Worm (Caenorhabditis elegans) whole organism, young adult: Measurements from ENCODE around the gene ogt-1.

Source experiments
- B0336.3 ChIP-seq: fragments of 200-800 bp; sonication (Bioruptor generic); IDR thresholded peaks from 2 replicates; pipeline ENCODE4 v1.3.6; 2022; ENCODE audit warnings: missing genetic modification characterization, missing compliant biosample characterization
- D2030.7 ChIP-seq: fragments of 200-800 bp; sonication (Bioruptor generic); IDR thresholded peaks from 2 replicates; pipeline ENCODE4 v1.3.6; 2022; ENCODE audit warnings: missing genetic modification reagents, missing genetic modification characterization, missing compliant biosample characterization
- F10E7.11 ChIP-seq: sonication (generic microtip); optimal IDR thresholded peaks from 2 replicates; lab custom pipeline; 2017; ENCODE audit warnings: mild to moderate bottlenecking, missing genetic modification characterization, moderate library complexity, missing compliant biosample characterization
- F33H1.4 ChIP-seq: fragments of 200-800 bp; sonication (Bioruptor generic); IDR thresholded peaks from 2 replicates; pipeline ENCODE4 v1.3.6; 2022; ENCODE audit warnings: missing genetic modification reagents, missing genetic modification characterization, missing compliant biosample characterization
- F37B4.10 ChIP-seq: fragments of 200-800 bp; sonication (Bioruptor generic); IDR thresholded peaks from 2 replicates; pipeline ENCODE4 v1.3.6; 2022; ENCODE audit warnings: missing genetic modification characterization, missing compliant biosample characterization
- F49E8.2 ChIP-seq: sonication (generic microtip); optimal IDR thresholded peaks from 3 replicates; lab custom pipeline; 2017; ENCODE audit warnings: missing genetic modification characterization, mild to moderate bottlenecking, missing compliant biosample characterization, antibody characterized with exemption, moderate library complexity; ENCODE audit not compliant: insufficient read depth
- K11D2.4 ChIP-seq: fragments of 200-800 bp; sonication (Bioruptor generic); IDR thresholded peaks from 2 replicates; pipeline ENCODE4 v1.3.6; 2022; ENCODE audit warnings: missing genetic modification reagents, missing genetic modification characterization, missing compliant biosample characterization
- K12H6.12 ChIP-seq: fragments of 200-800 bp; sonication (Bioruptor generic); optimal IDR thresholded peaks from 2 replicates; lab custom pipeline; 2018; ENCODE audit warnings: mild to moderate bottlenecking, missing genetic modification characterization, missing compliant biosample characterization
- T07F8.4 ChIP-seq: sonication (generic microtip); optimal IDR thresholded peaks from 2 replicates; lab custom pipeline; 2016; ENCODE audit warnings: mild to moderate bottlenecking, missing genetic modification characterization, moderate library complexity, missing compliant biosample characterization
- ama-1 ChIP-seq, 3 experiments: fragments of 150-350 bp in 1 of 3; sonication (generic microtip) in 2 of 3; optimal IDR thresholded peaks; 2 replicates each; lab custom pipeline; 2014 to 2018; ENCODE audit warnings: missing biosample characterization in 2 of 3, missing genetic modification characterization in 2 of 3, missing genetic modification reagents in 2 of 3
- attf-3 ChIP-seq: fragments of 200-800 bp; sonication (Bioruptor generic); conservative IDR thresholded peaks from 2 replicates; pipeline ENCODE4 v1.3.6; 2022; ENCODE audit warnings: missing genetic modification reagents, missing genetic modification characterization, missing compliant biosample characterization
- attf-5 ChIP-seq: fragments of 200-800 bp; sonication (Bioruptor generic); optimal IDR thresholded peaks from 2 replicates; lab custom pipeline; 2018; ENCODE audit warnings: mild to moderate bottlenecking, missing genetic modification characterization, missing compliant biosample characterization
- ccch-3 ChIP-seq: fragments of 200-800 bp; sonication (Bioruptor generic); optimal IDR thresholded peaks from 2 replicates; lab custom pipeline; 2018; ENCODE audit warnings: mild to moderate bottlenecking, missing genetic modification characterization, missing compliant biosample characterization
- cebp-1 ChIP-seq, 2 experiments: fragments of 200-800 bp in 1 of 2; sonication (Bioruptor generic) in 1 of 2; sonication (generic microtip) in 1 of 2; IDR thresholded peaks in 1 of 2; optimal IDR thresholded peaks in 1 of 2; 2 replicates each; pipeline versions ENCODE4 v1.3.6 to Lab custom; 2017 to 2022; ENCODE audit warnings: missing compliant biosample characterization in 2 of 2, missing genetic modification characterization in 2 of 2, mild to moderate bottlenecking in 1 of 2, missing genetic modification reagents in 1 of 2, moderate library complexity in 1 of 2
- ceh-100 ChIP-seq: fragments of 200-800 bp; sonication (Bioruptor generic); IDR thresholded peaks from 2 replicates; pipeline ENCODE4 v1.3.6; 2022; ENCODE audit warnings: missing genetic modification reagents, missing genetic modification characterization, missing compliant biosample characterization
- ceh-27 ChIP-seq: fragments of 200-800 bp; sonication (Bioruptor generic); optimal IDR thresholded peaks from 2 replicates; lab custom pipeline; 2018; ENCODE audit warnings: mild to moderate bottlenecking, missing genetic modification characterization, moderate library complexity, missing compliant biosample characterization
- ceh-40 ChIP-seq: fragments of 200-800 bp; sonication (Bioruptor generic); IDR thresholded peaks from 2 replicates; pipeline ENCODE4 v1.3.6; 2022; ENCODE audit warnings: missing genetic modification characterization, missing compliant biosample characterization
- ceh-91 ChIP-seq: fragments of 200-800 bp; sonication (Bioruptor generic); IDR thresholded peaks from 2 replicates; pipeline ENCODE4 v1.3.6; 2022; ENCODE audit warnings: missing genetic modification reagents, missing genetic modification characterization, missing compliant biosample characterization
- chd-7 ChIP-seq: sonication (generic microtip); optimal IDR thresholded peaks from 2 replicates; lab custom pipeline; 2016; ENCODE audit warnings: mild to moderate bottlenecking, missing genetic modification characterization, moderate library complexity, missing compliant biosample characterization
- dpl-1 ChIP-seq: fragments of 150-350 bp; optimal IDR thresholded peaks from 2 replicates; lab custom pipeline; 2014; ENCODE audit warnings: missing biosample characterization, missing genetic modification reagents, missing genetic modification characterization
- egl-44 ChIP-seq: fragments of 200-800 bp; sonication (Bioruptor generic); IDR thresholded peaks from 2 replicates; pipeline ENCODE4 v1.3.6; 2022; ENCODE audit warnings: missing genetic modification reagents, missing genetic modification characterization, missing compliant biosample characterization
- ekl-4 ChIP-seq: fragments of 200-800 bp; sonication (Bioruptor generic); IDR thresholded peaks from 2 replicates; pipeline ENCODE4 v1.3.6; 2022; ENCODE audit warnings: missing genetic modification reagents, missing genetic modification characterization, missing compliant biosample characterization
- him-1 ChIP-seq: sonication (generic microtip); optimal IDR thresholded peaks from 2 replicates; lab custom pipeline; 2016; ENCODE audit warnings: missing genotype, missing genetic modification reagents, missing genetic modification characterization, missing compliant biosample characterization
- hsf-1 ChIP-seq: fragments of 200-800 bp; sonication (Bioruptor generic); IDR thresholded peaks from 2 replicates; pipeline ENCODE4 v1.3.6; 2022; ENCODE audit warnings: missing genetic modification reagents, missing genetic modification characterization, missing compliant biosample characterization
- let-526 ChIP-seq: fragments of 200-800 bp; sonication (Bioruptor generic); IDR thresholded peaks from 2 replicates; pipeline ENCODE4 v1.3.6; 2022; ENCODE audit warnings: missing genetic modification reagents, missing genetic modification characterization, missing compliant biosample characterization
- let-607 ChIP-seq, 2 experiments: fragments of 200-800 bp in 1 of 2; sonication (Bioruptor generic) in 1 of 2; sonication (generic microtip) in 1 of 2; optimal IDR thresholded peaks; 2 replicates each; lab custom pipeline; 2016 to 2018; ENCODE audit warnings: mild to moderate bottlenecking in 2 of 2, missing compliant biosample characterization in 2 of 2, missing genetic modification characterization in 2 of 2, moderate library complexity in 2 of 2, missing genotype in 1 of 2
- lin-26 ChIP-seq: fragments of 200-800 bp; sonication (Bioruptor generic); IDR thresholded peaks from 2 replicates; pipeline ENCODE4 v1.3.6; 2022; ENCODE audit warnings: missing genetic modification reagents, missing genetic modification characterization, missing compliant biosample characterization
- lin-40 ChIP-seq: sonication (generic microtip); optimal IDR thresholded peaks from 2 replicates; lab custom pipeline; 2016; ENCODE audit warnings: missing genetic modification characterization, mild to moderate bottlenecking, missing compliant biosample characterization, missing genotype, missing genetic modification reagents
- lir-1 ChIP-seq: fragments of 200-800 bp; sonication (Bioruptor generic); conservative IDR thresholded peaks from 2 replicates; pipeline ENCODE4 v1.3.6; 2022; ENCODE audit warnings: missing genetic modification reagents, missing genetic modification characterization, missing compliant biosample characterization
- madf-10 ChIP-seq: sonication (generic microtip); optimal IDR thresholded peaks from 2 replicates; lab custom pipeline; 2016; ENCODE audit warnings: mild to moderate bottlenecking, missing genetic modification characterization, missing compliant biosample characterization
- madf-8 ChIP-seq: fragments of 200-800 bp; sonication (Bioruptor generic); conservative IDR thresholded peaks from 2 replicates; pipeline ENCODE4 v1.3.6; 2022; ENCODE audit warnings: missing genetic modification reagents, missing genetic modification characterization, missing compliant biosample characterization
- mcd-1 ChIP-seq: fragments of 200-800 bp; sonication (Bioruptor generic); IDR thresholded peaks from 2 replicates; pipeline ENCODE4 v1.3.6; 2022; ENCODE audit warnings: missing genetic modification reagents, missing genetic modification characterization, missing compliant biosample characterization
- mes-4 ChIP-seq: sonication (generic microtip); optimal IDR thresholded peaks from 2 replicates; lab custom pipeline; 2016; ENCODE audit warnings: missing genotype, missing genetic modification characterization, missing compliant biosample characterization
- nfyb-1 ChIP-seq: fragments of 200-800 bp; sonication (Bioruptor generic); IDR thresholded peaks from 2 replicates; pipeline ENCODE4 v1.3.6; 2022; ENCODE audit warnings: missing genetic modification reagents, missing genetic modification characterization, missing compliant biosample characterization
- nhr-179 ChIP-seq: sonication (generic microtip); optimal IDR thresholded peaks from 2 replicates; lab custom pipeline; 2016; ENCODE audit warnings: mild to moderate bottlenecking, missing genetic modification characterization, missing compliant biosample characterization
- pbrm-1 ChIP-seq: fragments of 200-800 bp; sonication (Bioruptor generic); IDR thresholded peaks from 2 replicates; pipeline ENCODE4 v1.3.6; 2022; ENCODE audit warnings: missing genetic modification reagents, missing genetic modification characterization, missing compliant biosample characterization
- pha-4 ChIP-seq: fragments of 150-350 bp; sonication (generic microtip); optimal IDR thresholded peaks from 2 replicates; lab custom pipeline; 2014; ENCODE audit warnings: missing biosample characterization, missing genetic modification reagents, missing genetic modification characterization
- rcor-1 ChIP-seq: fragments of 200-800 bp; sonication (Bioruptor generic); IDR thresholded peaks from 2 replicates; pipeline ENCODE4 v1.3.6; 2022; ENCODE audit warnings: missing genetic modification reagents, missing genetic modification characterization, missing compliant biosample characterization
- rpc-1 ChIP-seq, 2 experiments: fragments of 150-350 bp in 1 of 2; sonication (generic microtip) in 1 of 2; optimal IDR thresholded peaks; 2 replicates each; lab custom pipeline; 2014 to 2018; ENCODE audit warnings: missing biosample characterization in 1 of 2, missing genetic modification characterization in 1 of 2, missing genetic modification reagents in 1 of 2, missing genotype in 1 of 2
- unc-130 ChIP-seq: sonication (generic microtip); optimal IDR thresholded peaks from 2 replicates; lab custom pipeline; 2016; ENCODE audit warnings: missing genetic modification reagents, missing genetic modification characterization, missing compliant biosample characterization
- zim-3 ChIP-seq: sonication (generic microtip); optimal IDR thresholded peaks from 2 replicates; lab custom pipeline; 2017; ENCODE audit warnings: mild to moderate bottlenecking, missing genetic modification characterization, moderate library complexity, missing compliant biosample characterization
- ztf-22 ChIP-seq: fragments of 200-800 bp; sonication (Bioruptor generic); optimal IDR thresholded peaks from 2 replicates; lab custom pipeline; 2018; ENCODE audit warnings: mild to moderate bottlenecking, missing genetic modification characterization, moderate library complexity, missing compliant biosample characterization
- ztf-26 ChIP-seq: sonication (generic microtip); optimal IDR thresholded peaks from 2 replicates; lab custom pipeline; 2017; ENCODE audit warnings: missing genetic modification characterization, missing compliant biosample characterization
- ztf-3 ChIP-seq: fragments of 200-800 bp; sonication (Bioruptor generic); optimal IDR thresholded peaks from 2 replicates; lab custom pipeline; 2018; ENCODE audit warnings: mild to moderate bottlenecking, missing genetic modification characterization, missing compliant biosample characterization

ogt-1 gene

ce11 chrIII:7179538-7180301 lies 26.1 kb upstream of the ogt-1 start, which contains the start of the genes rps-14 and rpl-36 (continued):
- peak; percentile 29; the same call in 1 of the 2 replicates for TF ChIP-seq B0336.3 (GFP tag; lab: Robert Waterston, UW)
- peak; percentile 34; the same call in 1 of the 2 replicates for TF ChIP-seq rcor-1 (GFP tag; lab: Robert Waterston, UW)
- 0 out of 2 replicates have a peak, but pooled peaks have one; percentile 47 for TF ChIP-seq nfyb-1
- no peak for TF ChIP-seq cebp-1 (GFP tag; IDR thresholded peaks at IDR 0.05; lab: Robert Waterston, UW)
- TF ChIP-seq cebp-1 (tag; optimal IDR thresholded peaks at IDR 0.05; lab: Kevin White, UChicago): peak; percentile 77
- TF ChIP-seq F37B4.10 (GFP tag; lab: Robert Waterston, UW): no peak
- peak; percentile 84 for TF ChIP-seq mcd-1 (GFP tag; lab: Robert Waterston, UW)
- no peak for TF ChIP-seq ceh-40 (GFP tag; lab: Robert Waterston, UW)
- TF ChIP-seq ceh-27 (GFP tag; lab: Kevin White, UChicago): peak; percentile 61
- TF ChIP-seq attf-5 (GFP tag; lab: Kevin White, UChicago): peak; percentile 60
- no peak for TF ChIP-seq rpc-1 (optimal IDR thresholded peaks at IDR 0.05; lab: Kevin White, UChicago)
- no peak for TF ChIP-seq rpc-1 (tag; optimal IDR thresholded peaks at IDR 0.05; lab: Kevin White, UChicago)
- TF ChIP-seq ccch-3: no peak
- no peak for TF ChIP-seq lin-26 (GFP tag; lab: Robert Waterston, UW)
- TF ChIP-seq F10E7.11 (tag; lab: Kevin White, UChicago): no peak
- peak; percentile 82 for TF ChIP-seq lin-40 (tag; lab: Kevin White, UChicago)
- peak; percentile 61 for TF ChIP-seq ceh-100 (GFP tag; lab: Robert Waterston, UW)
- peak; percentile 36; the same call in 1 of the 2 replicates for TF ChIP-seq ekl-4
- no peak for TF ChIP-seq dpl-1
- peak; percentile 32 for TF ChIP-seq ztf-26 (tag; lab: Kevin White, UChicago)
- TF ChIP-seq madf-8 (GFP tag; lab: Robert Waterston, UW): 0 out of 2 replicates have a peak, but pooled peaks have one; percentile 15
- TF ChIP-seq mes-4: no peak
- TF ChIP-seq pbrm-1 (GFP tag; lab: Robert Waterston, UW): peak; percentile 69
- TF ChIP-seq ztf-3 (GFP tag; lab: Kevin White, UChicago): no peak
- no peak for TF ChIP-seq T07F8.4 (tag; lab: Kevin White, UChicago)
- TF ChIP-seq F33H1.4 (GFP tag; lab: Robert Waterston, UW): peak; percentile 98
- TF ChIP-seq ceh-91 (GFP tag; lab: Robert Waterston, UW): peak; percentile 62; the same call in 1 of the 2 replicates
- peak in 1 of 2 experiments; percentile 45 for TF ChIP-seq let-607 (tag; optimal IDR thresholded peaks at IDR 0.05; lab: Kevin White, UChicago)
- peak; percentile 47 for TF ChIP-seq K12H6.12 (tag; lab: Kevin White, UChicago)
- 0 out of 2 replicates have a peak, but pooled peaks have one; percentile 34 for TF ChIP-seq K11D2.4
- TF ChIP-seq unc-130 (GFP tag; lab: Kevin White, UChicago): no peak
- TF ChIP-seq ama-1 (optimal IDR thresholded peaks at IDR 0.05; lab: Kevin White, UChicago): no peak
- TF ChIP-seq ama-1 (GFP tag; optimal IDR thresholded peaks at IDR 0.05; lab: Kevin White, UChicago): no peak
- TF ChIP-seq let-526 (GFP tag; lab: Robert Waterston, UW): no peak
- no peak for TF ChIP-seq ztf-22 (GFP tag; lab: Kevin White, UChicago)
- no peak for TF ChIP-seq chd-7 (tag; lab: Kevin White, UChicago)
- TF ChIP-seq egl-44: no peak
- peak; percentile 71 for TF ChIP-seq D2030.7 (GFP tag; lab: Robert Waterston, UW)
- TF ChIP-seq F49E8.2 (tag; lab: Kevin White, UChicago): peak; percentile 26
- TF ChIP-seq hsf-1 (GFP tag; lab: Robert Waterston, UW): no peak
- peak; percentile 89 for TF ChIP-seq pha-4 (tag; lab: Kevin White, UChicago)
- peak; percentile 72 for TF ChIP-seq attf-3 (GFP tag; lab: Robert Waterston, UW)
- TF ChIP-seq him-1 (tag; lab: Kevin White, UChicago): peak; percentile 17
- TF ChIP-seq nhr-179: no peak
- no peak for TF ChIP-seq zim-3 (tag; lab: Kevin White, UChicago)
- no peak; the same call in 1 of the 2 replicates for TF ChIP-seq lir-1 (GFP tag; lab: Robert Waterston, UW)
- peak; percentile 2 for TF ChIP-seq madf-10 (tag; lab: Kevin White, UChicago)
